Fruit fly (Drosophila melanogaster) whole organism, prepupa: ENCODE data around the gene CG12523.

ENCODE experiments used
- Blimp-1 ChIP-seq: fragments of 200-800 bp; sonication (Bioruptor generic); optimal IDR thresholded peaks from 3 replicates; lab custom pipeline; 2017; ENCODE audit warnings: missing biosample characterization, missing genetic modification characterization, mild to moderate bottlenecking, moderate library complexity, missing genetic modification reagents
- CG10631 ChIP-seq: fragments of 200-800 bp; sonication (Bioruptor generic); optimal IDR thresholded peaks from 2 replicates; lab custom pipeline; 2016; ENCODE audit warnings: missing biosample characterization, missing genetic modification characterization
- CG10669 ChIP-seq: fragments of 200-800 bp; sonication (Bioruptor generic); optimal IDR thresholded peaks from 3 replicates; lab custom pipeline; 2018; ENCODE audit warnings: missing biosample characterization, mild to moderate bottlenecking, missing genetic modification characterization, moderate library complexity
- CG11294 ChIP-seq: fragments of 200-800 bp; sonication (Bioruptor generic); IDR thresholded peaks from 2 replicates; pipeline ENCODE4 v1.3.6; 2022; ENCODE audit warnings: missing biosample characterization, missing genetic modification characterization
- CG11902 ChIP-seq: fragments of 200-800 bp; sonication (Bioruptor generic); optimal IDR thresholded peaks from 3 replicates; lab custom pipeline; 2016; ENCODE audit warnings: missing biosample characterization, missing genetic modification characterization
- CG15336 ChIP-seq: fragments of 200-800 bp; sonication (Bioruptor generic); IDR thresholded peaks from 2 replicates; pipeline ENCODE4 v1.3.6; 2022; ENCODE audit warnings: missing biosample characterization, missing genetic modification characterization
- CG1621 ChIP-seq: fragments of 200-800 bp; sonication (Bioruptor generic); optimal IDR thresholded peaks from 3 replicates; lab custom pipeline; 2018; ENCODE audit warnings: missing biosample characterization, mild to moderate bottlenecking, missing genetic modification characterization
- CG16779 ChIP-seq: fragments of 200-800 bp; sonication (Bioruptor generic); optimal IDR thresholded peaks from 3 replicates; lab custom pipeline; 2017; ENCODE audit warnings: missing biosample characterization, mild to moderate bottlenecking, missing genetic modification characterization
- CG3032 ChIP-seq: fragments of 200-800 bp; optimal IDR thresholded peaks from 2 replicates; lab custom pipeline; 2019; ENCODE audit warnings: missing biosample characterization, mild to moderate bottlenecking, missing genetic modification characterization, moderate library complexity
- CG32006 ChIP-seq: fragments of 200-800 bp; sonication (Bioruptor generic); optimal IDR thresholded peaks from 3 replicates; lab custom pipeline; 2017; ENCODE audit warnings: missing biosample characterization, mild to moderate bottlenecking, missing genetic modification characterization
- CG3919 ChIP-seq: fragments of 200-800 bp; sonication (Bioruptor generic); optimal IDR thresholded peaks from 3 replicates; lab custom pipeline; 2016; ENCODE audit warnings: missing biosample characterization, missing genetic modification characterization
- CG4318 ChIP-seq: fragments of 200-800 bp; sonication (Bioruptor generic); optimal IDR thresholded peaks from 3 replicates; lab custom pipeline; 2017; ENCODE audit warnings: missing biosample characterization, mild to moderate bottlenecking, missing genetic modification characterization
- CG6163 ChIP-seq: fragments of 200-800 bp; sonication (Bioruptor generic); IDR thresholded peaks from 3 replicates; pipeline ENCODE4 v1.3.6; 2022; ENCODE audit warnings: missing biosample characterization, missing genetic modification characterization
- CG6276 ChIP-seq: fragments of 200-800 bp; sonication (Bioruptor generic); optimal IDR thresholded peaks from 2 replicates; lab custom pipeline; 2017; ENCODE audit warnings: missing biosample characterization, mild to moderate bottlenecking, missing genetic modification characterization
- CG6792 ChIP-seq: fragments of 200-800 bp; sonication (Bioruptor generic); optimal IDR thresholded peaks from 3 replicates; lab custom pipeline; 2016; ENCODE audit warnings: missing biosample characterization, missing genetic modification characterization
- CG6808 ChIP-seq: fragments of 200-800 bp; sonication (Bioruptor generic); optimal IDR thresholded peaks from 3 replicates; lab custom pipeline; 2017; ENCODE audit warnings: missing biosample characterization, missing genetic modification characterization, mild to moderate bottlenecking, moderate library complexity, missing genetic modification reagents
- CG8119 ChIP-seq: fragments of 200-800 bp; sonication (Bioruptor generic); IDR thresholded peaks from 3 replicates; pipeline ENCODE4 v1.3.6; 2022; ENCODE audit warnings: missing biosample characterization, missing genetic modification characterization
- CG8319 ChIP-seq: fragments of 200-800 bp; sonication (Bioruptor generic); optimal IDR thresholded peaks from 3 replicates; lab custom pipeline; 2016; ENCODE audit warnings: missing biosample characterization, missing genetic modification characterization
- CG8632 ChIP-seq: fragments of 200-800 bp; sonication (Bioruptor generic); optimal IDR thresholded peaks from 3 replicates; lab custom pipeline; 2016; ENCODE audit warnings: missing biosample characterization, missing genetic modification characterization
- CG9139 ChIP-seq: fragments of 200-800 bp; sonication (Bioruptor generic); optimal IDR thresholded peaks from 3 replicates; lab custom pipeline; 2017; ENCODE audit warnings: missing biosample characterization, mild to moderate bottlenecking, missing genetic modification characterization
- Eip75B ChIP-seq: fragments of 200-800 bp; sonication (Bioruptor generic); optimal IDR thresholded peaks from 3 replicates; lab custom pipeline; 2016; ENCODE audit warnings: missing biosample characterization, missing genetic modification characterization
- Eip78C ChIP-seq: fragments of 200-800 bp; sonication (Bioruptor generic); peaks from one replicate; lab custom pipeline; 2016; ENCODE audit warnings: missing biosample characterization, missing genetic modification characterization
- Ets21C ChIP-seq: fragments of 200-800 bp; sonication (Bioruptor generic); optimal IDR thresholded peaks from 3 replicates; lab custom pipeline; 2016; ENCODE audit warnings: missing biosample characterization, missing genetic modification characterization
- Ets96B ChIP-seq: fragments of 200-800 bp; optimal IDR thresholded peaks from 2 replicates; lab custom pipeline; 2019; ENCODE audit warnings: missing biosample characterization, mild to moderate bottlenecking, missing genetic modification characterization, moderate library complexity
- Gug ChIP-seq: fragments of 200-800 bp; sonication (Bioruptor generic); IDR thresholded peaks from 2 replicates; pipeline ENCODE4 v1.3.6; 2022; ENCODE audit warnings: missing biosample characterization, missing genetic modification characterization
- Hr4 ChIP-seq: fragments of 200-800 bp; sonication (Bioruptor generic); optimal IDR thresholded peaks from 3 replicates; lab custom pipeline; 2016; ENCODE audit warnings: missing biosample characterization, missing genetic modification characterization
- Lpt ChIP-seq: fragments of 200-800 bp; sonication (Bioruptor generic); optimal IDR thresholded peaks from 3 replicates; lab custom pipeline; 2016; ENCODE audit warnings: missing biosample characterization, missing genetic modification characterization
- OdsH ChIP-seq: fragments of 200-800 bp; sonication (Bioruptor generic); optimal IDR thresholded peaks from 3 replicates; lab custom pipeline; 2016; ENCODE audit warnings: missing biosample characterization, missing genetic modification characterization
- Sox102F ChIP-seq: fragments of 200-800 bp; sonication (Bioruptor generic); optimal IDR thresholded peaks from 2 replicates; lab custom pipeline; 2016; ENCODE audit warnings: missing biosample characterization, mild to moderate bottlenecking, missing genetic modification characterization
- Sox15 ChIP-seq: fragments of 200-800 bp; sonication (Bioruptor generic); optimal IDR thresholded peaks from 3 replicates; lab custom pipeline; 2016; ENCODE audit warnings: missing biosample characterization, missing genetic modification characterization
- achi ChIP-seq: fragments of 200-800 bp; sonication (Bioruptor generic); optimal IDR thresholded peaks from 3 replicates; lab custom pipeline; 2016; ENCODE audit warnings: missing biosample characterization, missing genetic modification characterization
- acj6 ChIP-seq: fragments of 200-800 bp; sonication (Bioruptor generic); optimal IDR thresholded peaks from 3 replicates; lab custom pipeline; 2016; ENCODE audit warnings: missing biosample characterization, missing genetic modification characterization
- cyc ChIP-seq: fragments of 200-800 bp; sonication (Bioruptor generic); optimal IDR thresholded peaks from 3 replicates; lab custom pipeline; 2016; ENCODE audit warnings: missing biosample characterization, missing genetic modification characterization
- dac ChIP-seq: fragments of 200-800 bp; sonication (Bioruptor generic); optimal IDR thresholded peaks from 2 replicates; lab custom pipeline; 2017; ENCODE audit warnings: missing biosample characterization, mild to moderate bottlenecking, missing genetic modification characterization
- dsx ChIP-seq: fragments of 200-800 bp; optimal IDR thresholded peaks from 3 replicates; lab custom pipeline; 2019; ENCODE audit warnings: missing biosample characterization, mild to moderate bottlenecking, missing genetic modification characterization, moderate library complexity; ENCODE audit not compliant: poor library complexity, severe bottlenecking
- eg ChIP-seq: fragments of 200-800 bp; sonication (Bioruptor generic); IDR thresholded peaks from 3 replicates; pipeline ENCODE4 v1.3.6; 2022; ENCODE audit warnings: missing biosample characterization, missing genetic modification characterization
- fd59A ChIP-seq: fragments of 200-800 bp; sonication (Bioruptor generic); optimal IDR thresholded peaks from 2 replicates; lab custom pipeline; 2017; ENCODE audit warnings: missing biosample characterization, mild to moderate bottlenecking, missing genetic modification characterization, missing genetic modification reagents
- net ChIP-seq: fragments of 200-800 bp; sonication (Bioruptor generic); optimal IDR thresholded peaks from 3 replicates; lab custom pipeline; 2016; ENCODE audit warnings: missing biosample characterization, missing genetic modification characterization
- pdm3 ChIP-seq: fragments of 200-800 bp; sonication (Bioruptor generic); optimal IDR thresholded peaks from 3 replicates; lab custom pipeline; 2016; ENCODE audit warnings: missing biosample characterization, missing genetic modification characterization
- salr ChIP-seq, 2 experiments: fragments of 200-800 bp; sonication (Bioruptor generic); optimal IDR thresholded peaks; 3 replicates each; lab custom pipeline; 2016 to 2018; ENCODE audit warnings: missing biosample characterization in 2 of 2, missing genetic modification characterization in 2 of 2, mild to moderate bottlenecking in 1 of 2
- spab ChIP-seq: fragments of 200-800 bp; sonication (Bioruptor generic); optimal IDR thresholded peaks from 2 replicates; lab custom pipeline; 2017; ENCODE audit warnings: missing biosample characterization, mild to moderate bottlenecking, missing genetic modification characterization, missing genetic modification reagents
- ss ChIP-seq, 2 experiments: fragments of 200-800 bp; sonication (Bioruptor generic); optimal IDR thresholded peaks; 2 replicates in 1 of 2; 3 replicates in 1 of 2; lab custom pipeline; 2017 to 2018; ENCODE audit warnings: mild to moderate bottlenecking in 2 of 2, missing biosample characterization in 2 of 2, missing genetic modification characterization in 2 of 2, moderate library complexity in 1 of 2
- svp ChIP-seq: fragments of 200-800 bp; sonication (Bioruptor generic); peaks from one replicate; lab custom pipeline; 2016; ENCODE audit warnings: missing biosample characterization, missing genetic modification characterization
- vri ChIP-seq: fragments of 200-800 bp; sonication (Bioruptor generic); optimal IDR thresholded peaks from 3 replicates; lab custom pipeline; 2016; ENCODE audit warnings: missing biosample characterization, mild to moderate bottlenecking, missing genetic modification characterization

Gene CG12523

DNA sequence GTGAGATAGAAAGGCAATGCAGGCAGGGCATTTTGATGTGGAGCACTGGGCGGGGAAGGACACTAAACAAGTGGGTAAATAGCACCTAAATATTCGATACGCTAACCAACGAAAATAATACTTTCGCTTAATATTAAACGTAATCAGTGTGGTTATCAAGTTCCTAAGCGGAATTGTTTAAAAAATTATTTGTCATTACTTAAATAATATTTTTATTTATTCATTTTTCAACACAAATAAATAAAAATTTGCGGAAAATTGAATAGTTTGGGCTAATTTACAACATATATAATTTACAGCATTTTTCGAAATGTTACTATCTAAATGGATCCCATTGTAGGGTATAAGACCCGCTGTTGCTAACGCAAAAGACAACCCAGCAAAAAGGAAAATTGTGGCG lies 11.9 kb downstream of the CG12523 start:
- peak; percentile 31 for TF ChIP-seq dsx (GFP tag; lab: Kevin White, UChicago)
- no peak for TF ChIP-seq CG6808 (GFP tag; lab: Kevin White, UChicago)
- no peak for TF ChIP-seq CG11294 (GFP tag; lab: Robert Waterston, UW)
- TF ChIP-seq CG32006 (GFP tag; lab: Kevin White, UChicago) = peak; percentile 68
- no peak for TF ChIP-seq CG6792 (GFP tag; lab: Kevin White, UChicago)
- TF ChIP-seq svp = no peak
- TF ChIP-seq pdm3 = peak; percentile 1
- TF ChIP-seq ss (GFP tag; optimal IDR thresholded peaks at IDR 0.05; lab: Kevin White, UChicago) = peak in 1 of 2 experiments; percentile 55
- no peak for TF ChIP-seq CG8632 (GFP tag; lab: Kevin White, UChicago)
- TF ChIP-seq CG10669 = peak; percentile 29
- TF ChIP-seq Blimp-1 = no peak
- TF ChIP-seq Sox102F (GFP tag; lab: Kevin White, UChicago) = no peak
- TF ChIP-seq CG8119 = peak; percentile 50; the same call in 2 of the 3 replicates
- peak; percentile 9 for TF ChIP-seq Hr4 (GFP tag; lab: Kevin White, UChicago)
- no peak for TF ChIP-seq eg
- TF ChIP-seq net = no peak
- TF ChIP-seq acj6 (GFP tag; lab: Kevin White, UChicago) = peak; percentile 29
- TF ChIP-seq CG10631 (GFP tag; lab: Kevin White, UChicago) = peak; percentile 36
- TF ChIP-seq Gug = no peak
- TF ChIP-seq Ets21C (GFP tag; lab: Kevin White, UChicago) = no peak
- no peak for TF ChIP-seq vri (GFP tag; lab: Kevin White, UChicago)
- no peak for TF ChIP-seq Lpt
- peak; percentile 54 for TF ChIP-seq CG3032 (tag; lab: Kevin White, UChicago)
- no peak for TF ChIP-seq CG1621 (tag; lab: Kevin White, UChicago)
- no peak for TF ChIP-seq CG11902 (GFP tag; lab: Kevin White, UChicago)
- no peak for TF ChIP-seq Sox15
- peak; percentile 58 for TF ChIP-seq Ets96B (tag; lab: Kevin White, UChicago)
- peak; percentile 38 for TF ChIP-seq CG4318 (GFP tag; lab: Kevin White, UChicago)
- TF ChIP-seq Eip78C = peak; percentile 50
- no peak for TF ChIP-seq CG16779
- TF ChIP-seq dac = no peak
- TF ChIP-seq OdsH (GFP tag; lab: Kevin White, UChicago) = peak; percentile 36
- peak; percentile 30 for TF ChIP-seq achi (GFP tag; lab: Kevin White, UChicago)
- TF ChIP-seq CG3919 = no peak
- TF ChIP-seq CG15336 = peak; percentile 57
- TF ChIP-seq CG8319 (GFP tag; lab: Kevin White, UChicago) = no peak
- TF ChIP-seq CG6276 (GFP tag; lab: Kevin White, UChicago) = peak; percentile 9
- no peak for TF ChIP-seq Eip75B
- TF ChIP-seq cyc (GFP tag; lab: Kevin White, UChicago) = no peak
- peak; percentile 38 for TF ChIP-seq spab (GFP tag; lab: Kevin White, UChicago)
- TF ChIP-seq, all 60 proteins: peak for 18

DNA sequence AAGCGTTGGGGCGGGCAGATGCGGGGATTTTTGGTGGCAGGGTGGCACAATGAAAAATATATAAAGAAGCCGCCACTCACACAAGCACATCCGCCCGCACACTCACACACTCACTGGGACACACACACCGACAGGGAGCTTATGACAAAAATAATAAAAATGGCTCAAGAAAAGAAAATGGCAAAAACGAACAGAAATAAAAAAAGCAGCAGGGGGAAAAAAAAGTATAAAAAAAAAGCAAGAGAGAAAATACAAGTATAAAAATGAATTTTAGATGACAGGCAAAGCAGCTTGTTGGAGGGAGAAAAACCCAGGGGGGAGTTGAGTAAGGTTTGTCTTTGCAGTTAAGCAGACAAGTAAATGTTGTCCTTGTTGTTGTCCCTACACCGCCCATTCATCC lies 12.9 kb downstream of the CG12523 start:
- peak; percentile 41; the same call in 1 of the 2 replicates for TF ChIP-seq CG15336
- TF ChIP-seq eg = peak; percentile 87
- peak; percentile 1 for TF ChIP-seq fd59A (GFP tag; lab: Kevin White, UChicago)
- no peak for TF ChIP-seq CG6792 (GFP tag; lab: Kevin White, UChicago)
- no peak for TF ChIP-seq net
- TF ChIP-seq CG6276 (GFP tag; lab: Kevin White, UChicago) = peak; percentile 56
- TF ChIP-seq Ets21C (GFP tag; lab: Kevin White, UChicago) = no peak
- peak in 1 of 2 experiments; percentile 39 for TF ChIP-seq salr (GFP tag; optimal IDR thresholded peaks at IDR 0.05; lab: Kevin White, UChicago)
- TF ChIP-seq CG9139 = peak; percentile 64
- TF ChIP-seq CG32006 (GFP tag; lab: Kevin White, UChicago) = peak; percentile 20
- no peak for TF ChIP-seq CG8319 (GFP tag; lab: Kevin White, UChicago)
- TF ChIP-seq dac = no peak
- peak; percentile 15 for TF ChIP-seq Ets96B (tag; lab: Kevin White, UChicago)
- TF ChIP-seq Eip78C = peak; percentile 38
- peak; percentile 22 for TF ChIP-seq CG16779
- TF ChIP-seq CG8119 = peak; percentile 70
- peak; percentile 47 to 66 for TF ChIP-seq ss (GFP tag; optimal IDR thresholded peaks at IDR 0.05; lab: Kevin White, UChicago)
- peak; percentile 41 for TF ChIP-seq spab (GFP tag; lab: Kevin White, UChicago)
- TF ChIP-seq dsx (GFP tag; lab: Kevin White, UChicago) = peak; percentile 20
- TF ChIP-seq CG6808 (GFP tag; lab: Kevin White, UChicago) = peak; percentile 37
- peak; percentile 57; the same call in 2 of the 3 replicates for TF ChIP-seq CG6163 (GFP tag; lab: Robert Waterston, UW)
- peak; percentile 36 for TF ChIP-seq CG3032 (tag; lab: Kevin White, UChicago)
